Fruit fly (Drosophila melanogaster) whole organism, embryonic: ENCODE measurements around the gene CG14545.

Source experiments
- B-H2 ChIP-seq: fragments of 200-800 bp; sonication (Bioruptor generic); optimal IDR thresholded peaks from 2 replicates; lab custom pipeline; 2018; ENCODE audit warnings: missing biosample characterization, mild to moderate bottlenecking, missing genetic modification characterization
- Bdp1 ChIP-seq: fragments of 200-800 bp; sonication (Bioruptor generic); optimal IDR thresholded peaks from 3 replicates; lab custom pipeline; 2016; ENCODE audit warnings: missing biosample characterization, missing genetic modification characterization
- C15 ChIP-seq: fragments of 200-800 bp; sonication (Bioruptor generic); IDR thresholded peaks from 3 replicates; pipeline ENCODE4 v1.3.6; 2022; ENCODE audit warnings: missing biosample characterization, missing genetic modification characterization
- CG10267 ChIP-seq: fragments of 200-800 bp; sonication (Bioruptor generic); optimal IDR thresholded peaks from 2 replicates; lab custom pipeline; 2018; ENCODE audit warnings: missing biosample characterization, mild to moderate bottlenecking, missing genetic modification characterization, moderate library complexity
- CG10321 ChIP-seq: fragments of 200-800 bp; sonication (Bioruptor generic); IDR thresholded peaks from 2 replicates; pipeline ENCODE4 v1.3.6; 2022; ENCODE audit warnings: missing biosample characterization, missing genetic modification characterization
- CG10431 ChIP-seq: fragments of 200-800 bp; sonication (Bioruptor generic); optimal IDR thresholded peaks from 3 replicates; lab custom pipeline; 2018; ENCODE audit warnings: missing biosample characterization, mild to moderate bottlenecking, missing genetic modification characterization
- CG10959 ChIP-seq: fragments of 200-800 bp; sonication (Bioruptor generic); IDR thresholded peaks from 2 replicates; pipeline ENCODE4 v1.3.6; 2022; ENCODE audit warnings: missing biosample characterization, missing genetic modification characterization
- CG11398 ChIP-seq: fragments of 200-800 bp; sonication (Bioruptor generic); optimal IDR thresholded peaks from 2 replicates; lab custom pipeline; 2016; ENCODE audit warnings: missing biosample characterization, missing genetic modification characterization
- CG15601 ChIP-seq: fragments of 200-800 bp; sonication (Bioruptor generic); optimal IDR thresholded peaks from 3 replicates; lab custom pipeline; 2019; ENCODE audit warnings: missing biosample characterization, mild to moderate bottlenecking, missing genetic modification characterization, moderate library complexity
- CG16779 ChIP-seq: fragments of 200-800 bp; sonication (Bioruptor generic); IDR thresholded peaks from 2 replicates; pipeline ENCODE4 v1.3.6; 2022; ENCODE audit warnings: missing biosample characterization, missing genetic modification characterization
- CG17361 ChIP-seq: fragments of 200-800 bp; sonication (Bioruptor generic); IDR thresholded peaks from 3 replicates; pipeline ENCODE4 v1.3.6; 2022; ENCODE audit warnings: missing biosample characterization, missing genetic modification characterization
- CG2875 ChIP-seq: fragments of 200-800 bp; sonication (Bioruptor generic); optimal IDR thresholded peaks from 2 replicates; lab custom pipeline; 2017; ENCODE audit warnings: missing biosample characterization, mild to moderate bottlenecking, missing genetic modification characterization, missing genetic modification reagents
- CG31224 ChIP-seq: fragments of 200-800 bp; sonication (Bioruptor generic); IDR thresholded peaks from 2 replicates; pipeline ENCODE4 v1.3.6; 2022; ENCODE audit warnings: missing biosample characterization, missing genetic modification characterization
- CG32767 ChIP-seq: fragments of 200-800 bp; sonication (Bioruptor generic); IDR thresholded peaks from 2 replicates; pipeline ENCODE4 v1.3.6; 2022; ENCODE audit warnings: missing biosample characterization, missing genetic modification characterization
- CG3281 ChIP-seq: fragments of 200-800 bp; sonication (Bioruptor generic); optimal IDR thresholded peaks from 3 replicates; lab custom pipeline; 2017; ENCODE audit warnings: missing biosample characterization, mild to moderate bottlenecking, missing genetic modification characterization
- CG33213 ChIP-seq: fragments of 200-800 bp; sonication (Bioruptor generic); optimal IDR thresholded peaks from 3 replicates; lab custom pipeline; 2016; ENCODE audit warnings: missing biosample characterization, missing genetic modification characterization
- CG7271 ChIP-seq: fragments of 200-800 bp; sonication (Bioruptor generic); optimal IDR thresholded peaks from 2 replicates; lab custom pipeline; 2018; ENCODE audit warnings: missing biosample characterization, mild to moderate bottlenecking, missing genetic modification characterization, moderate library complexity
- CG8290 ChIP-seq, 3 experiments: fragments of 200-800 bp; sonication (Bioruptor generic); optimal IDR thresholded peaks; 2 replicates each; lab custom pipeline; 2016 to 2019; ENCODE audit warnings: missing biosample characterization in 3 of 3, missing genetic modification characterization in 3 of 3, mild to moderate bottlenecking in 2 of 3, moderate library complexity in 1 of 3
- CG9437 ChIP-seq: fragments of 200-800 bp; sonication (Bioruptor generic); optimal IDR thresholded peaks from 2 replicates; lab custom pipeline; 2018; ENCODE audit warnings: missing biosample characterization, mild to moderate bottlenecking, missing genetic modification characterization
- CG9817 ChIP-seq: fragments of 200-800 bp; sonication (Bioruptor generic); optimal IDR thresholded peaks from 2 replicates; lab custom pipeline; 2018; ENCODE audit warnings: missing biosample characterization, mild to moderate bottlenecking, missing genetic modification characterization, moderate library complexity
- Camta ChIP-seq: fragments of 200-800 bp; sonication (Bioruptor generic); optimal IDR thresholded peaks from 2 replicates; lab custom pipeline; 2016; ENCODE audit warnings: missing biosample characterization, missing genetic modification characterization
- Chrac-16 ChIP-seq: fragments of 200-800 bp; sonication (Bioruptor generic); optimal IDR thresholded peaks from 3 replicates; lab custom pipeline; 2016; ENCODE audit warnings: missing biosample characterization, missing genetic modification characterization
- Dref ChIP-seq: fragments of 200-800 bp; sonication (Bioruptor generic); IDR thresholded peaks from 2 replicates; pipeline ENCODE4 v1.3.6; 2022; ENCODE audit warnings: missing biosample characterization, missing genetic modification characterization
- Hmr ChIP-seq: fragments of 200-800 bp; sonication (Bioruptor generic); optimal IDR thresholded peaks from 3 replicates; lab custom pipeline; 2017; ENCODE audit warnings: mild to moderate bottlenecking, missing biosample characterization, missing genetic modification reagents, missing genetic modification characterization
- Med ChIP-seq: fragments of 200-800 bp; sonication (Bioruptor generic); peaks from one replicate; lab custom pipeline; 2016; ENCODE audit warnings: missing biosample characterization, missing genetic modification characterization, mild to moderate bottlenecking, inconsistent platforms, moderate library complexity
- Mrtf ChIP-seq: fragments of 200-800 bp; sonication (Bioruptor generic); IDR thresholded peaks from 3 replicates; pipeline ENCODE4 v1.3.6; 2022; ENCODE audit warnings: missing biosample characterization, missing genetic modification characterization
- NC2β ChIP-seq: fragments of 200-800 bp; sonication (Bioruptor generic); optimal IDR thresholded peaks from 2 replicates; lab custom pipeline; 2016; ENCODE audit warnings: missing biosample characterization, missing genetic modification characterization
- NfI ChIP-seq: fragments of 200-800 bp; sonication (Bioruptor generic); optimal IDR thresholded peaks from 3 replicates; lab custom pipeline; 2018; ENCODE audit warnings: missing biosample characterization, mild to moderate bottlenecking, missing genetic modification characterization, moderate library complexity
- Side ChIP-seq: fragments of 200-800 bp; sonication (Bioruptor generic); optimal IDR thresholded peaks from 2 replicates; lab custom pipeline; 2016; ENCODE audit warnings: missing biosample characterization, missing genetic modification characterization
- az2 ChIP-seq: fragments of 200-800 bp; sonication (Bioruptor generic); optimal IDR thresholded peaks from 3 replicates; lab custom pipeline; 2016; ENCODE audit warnings: missing biosample characterization, missing genetic modification characterization
- chinmo ChIP-seq: fragments of 200-800 bp; sonication (Bioruptor generic); IDR thresholded peaks from 4 replicates; pipeline ENCODE4 v1.3.6; 2022; ENCODE audit warnings: missing biosample characterization, missing genetic modification characterization; ENCODE audit not compliant: partially characterized antibody
- chm ChIP-seq: fragments of 200-800 bp; sonication (Bioruptor generic); IDR thresholded peaks from 2 replicates; pipeline ENCODE4 v1.3.6; 2022; ENCODE audit warnings: missing biosample characterization, missing genetic modification characterization
- crp ChIP-seq, 2 experiments: fragments of 200-800 bp; sonication (Bioruptor generic); optimal IDR thresholded peaks; 2 replicates in 1 of 2; 3 replicates in 1 of 2; lab custom pipeline; 2017; ENCODE audit warnings: missing biosample characterization in 2 of 2, missing genetic modification characterization in 2 of 2, mild to moderate bottlenecking in 1 of 2, moderate library complexity in 1 of 2
- dm ChIP-seq: fragments of 200-800 bp; sonication (Bioruptor generic); optimal IDR thresholded peaks from 3 replicates; lab custom pipeline; 2016; ENCODE audit warnings: missing biosample characterization, missing genetic modification characterization
- ewg ChIP-seq: fragments of 200-800 bp; sonication (Bioruptor generic); optimal IDR thresholded peaks from 3 replicates; lab custom pipeline; 2017; ENCODE audit warnings: mild to moderate bottlenecking, missing biosample characterization, missing genetic modification reagents, missing genetic modification characterization
- fd102C ChIP-seq: fragments of 200-800 bp; sonication (Bioruptor generic); optimal IDR thresholded peaks from 2 replicates; lab custom pipeline; 2018; ENCODE audit warnings: missing biosample characterization, mild to moderate bottlenecking, missing genetic modification characterization, moderate library complexity
- fd96Cb ChIP-seq: fragments of 200-800 bp; sonication (Bioruptor generic); optimal IDR thresholded peaks from 2 replicates; lab custom pipeline; 2018; ENCODE audit warnings: missing biosample characterization, mild to moderate bottlenecking, missing genetic modification characterization, moderate library complexity
- gem ChIP-seq: fragments of 200-800 bp; sonication (Bioruptor generic); optimal IDR thresholded peaks from 2 replicates; lab custom pipeline; 2019; ENCODE audit warnings: missing biosample characterization, mild to moderate bottlenecking, missing genetic modification characterization, moderate library complexity
- hkb ChIP-seq, 2 experiments: fragments of 200-800 bp in 1 of 2; fragments of >200 bp in 1 of 2; sonication (Bioruptor generic) in 1 of 2; IDR thresholded peaks in 1 of 2; optimal IDR thresholded peaks in 1 of 2; 2 replicates each; pipeline versions ENCODE4 v1.3.6 to Lab custom; 2017 to 2022; ENCODE audit warnings: missing biosample characterization in 1 of 2, missing genetic modification characterization in 1 of 2
- kah ChIP-seq: fragments of 200-800 bp; sonication (Bioruptor generic); optimal IDR thresholded peaks from 2 replicates; lab custom pipeline; 2018; ENCODE audit warnings: missing biosample characterization, mild to moderate bottlenecking, missing genetic modification characterization
- ken ChIP-seq: fragments of 200-800 bp; sonication (Bioruptor generic); IDR thresholded peaks from 3 replicates; pipeline ENCODE4 v1.3.6; 2022; ENCODE audit warnings: missing biosample characterization, missing genetic modification characterization
- lov ChIP-seq, 2 experiments: fragments of 200-800 bp in 1 of 2; fragments of >200 bp in 1 of 2; sonication (Bioruptor generic) in 1 of 2; IDR thresholded peaks in 1 of 2; optimal IDR thresholded peaks in 1 of 2; 2 replicates in 1 of 2; 3 replicates in 1 of 2; pipeline versions ENCODE4 v1.3.6 to Lab custom; 2017 to 2022; ENCODE audit warnings: missing biosample characterization in 1 of 2, missing genetic modification characterization in 1 of 2
- onecut ChIP-seq: fragments of 200-800 bp; sonication (Bioruptor generic); IDR thresholded peaks from 2 replicates; pipeline ENCODE4 v1.3.6; 2022; ENCODE audit warnings: missing biosample characterization, missing genetic modification characterization
- pros ChIP-seq: fragments of 200-800 bp; sonication (Bioruptor generic); optimal IDR thresholded peaks from 3 replicates; lab custom pipeline; 2019; ENCODE audit warnings: missing biosample characterization, mild to moderate bottlenecking, missing genetic modification characterization, moderate library complexity
- sc ChIP-seq, 3 experiments: fragments of >200 bp in 2 of 3; fragments of 200-800 bp in 1 of 3; sonication (Bioruptor generic) in 1 of 3; optimal IDR thresholded peaks; 2 replicates in 2 of 3; 3 replicates in 1 of 3; lab custom pipeline; 2017; ENCODE audit warnings: mild to moderate bottlenecking in 1 of 3, missing biosample characterization in 1 of 3, missing genetic modification characterization in 1 of 3, missing genetic modification reagents in 1 of 3
- tap ChIP-seq: fragments of 200-800 bp; optimal IDR thresholded peaks from 3 replicates; lab custom pipeline; 2019; ENCODE audit warnings: missing biosample characterization, mild to moderate bottlenecking, missing genetic modification characterization, moderate library complexity
- zen2 ChIP-seq: fragments of 200-800 bp; sonication (Bioruptor generic); IDR thresholded peaks from 3 replicates; pipeline ENCODE4 v1.3.6; 2022; ENCODE audit warnings: missing biosample characterization, missing genetic modification characterization; ENCODE audit not compliant: partially characterized antibody

CG14545 gene

DNA sequence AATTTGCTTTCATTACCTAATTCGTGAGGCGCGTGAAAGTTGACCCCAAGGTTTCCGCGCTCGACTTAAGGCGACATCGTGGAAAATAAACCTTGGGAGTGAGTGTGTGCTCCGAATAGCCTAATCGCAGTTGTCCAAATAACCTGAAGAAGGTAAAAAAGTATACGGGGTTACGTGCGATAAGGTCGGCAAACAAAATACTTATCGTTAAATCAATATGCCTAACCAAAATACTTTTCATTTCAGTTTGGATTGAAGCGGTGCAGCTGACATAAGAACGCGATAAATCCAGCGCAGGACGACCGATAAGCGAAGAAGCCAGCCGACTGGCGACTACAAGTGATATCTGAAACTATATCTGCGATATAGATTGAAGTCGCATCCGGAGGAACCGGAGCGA is 34.0 kb upstream of the CG14545 start (continued):
- peak; percentile 30 for TF ChIP-seq CG11398
- no peak for TF ChIP-seq chinmo (GFP tag; lab: Robert Waterston, UW)
- TF ChIP-seq onecut (GFP tag; lab: Robert Waterston, UW): peak; percentile 29; the same call in 1 of the 2 replicates
- peak; percentile 35 for TF ChIP-seq Side (GFP tag; lab: Kevin White, UChicago)
- no peak for TF ChIP-seq CG10267 (tag; lab: Kevin White, UChicago)

DNA sequence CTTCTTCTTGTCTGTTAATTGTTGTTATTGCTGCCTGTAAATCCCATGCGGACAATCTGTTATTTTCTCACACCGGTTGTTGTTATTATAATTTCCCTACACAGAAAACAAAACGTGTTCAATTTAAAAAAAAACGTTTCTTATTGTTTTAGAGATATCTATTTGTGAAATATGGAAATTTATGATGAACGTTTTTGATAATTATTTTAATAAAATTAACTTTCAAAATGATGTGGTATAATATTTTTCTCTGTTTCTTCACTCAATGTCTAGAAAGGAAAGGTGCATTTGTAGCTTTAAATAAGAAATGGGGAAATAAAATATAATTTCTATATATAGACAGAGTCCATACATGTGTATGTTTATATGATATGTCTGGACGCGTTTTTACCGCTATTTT is 33.2 kb upstream of the CG14545 start:
- TF ChIP-seq NfI (GFP tag; lab: Kevin White, UChicago): no peak
- peak; percentile 65 for TF ChIP-seq CG2875
- TF ChIP-seq sc (optimal IDR thresholded peaks at IDR 0.05; lab: Kevin White, UChicago): no peak
- TF ChIP-seq sc (GFP tag; optimal IDR thresholded peaks at IDR 0.05; lab: Kevin White, UChicago): peak; percentile 64
- TF ChIP-seq CG9437: peak; percentile 67
- TF ChIP-seq CG15601 (tag; lab: Kevin White, UChicago): peak; percentile 79
- TF ChIP-seq fd96Cb (tag; lab: Kevin White, UChicago): peak; percentile 83
- no peak for TF ChIP-seq pros (GFP tag; lab: Kevin White, UChicago)
- TF ChIP-seq CG10959 (GFP tag; lab: Robert Waterston, UW): peak; percentile 39; the same call in 1 of the 2 replicates
- no peak for TF ChIP-seq CG16779 (GFP tag; lab: Robert Waterston, UW)
- TF ChIP-seq CG3281: peak; percentile 10
- TF ChIP-seq crp (GFP tag; optimal IDR thresholded peaks at IDR 0.05; lab: Kevin White, UChicago): no peak
- TF ChIP-seq CG10321 (GFP tag; lab: Robert Waterston, UW): 0 out of 2 replicates have a peak, but pooled peaks have one; percentile 9
- no peak for TF ChIP-seq Mrtf (GFP tag; lab: Robert Waterston, UW)
- peak; percentile 51 for TF ChIP-seq CG7271
- peak; percentile 11; the same call in 1 of the 2 replicates for TF ChIP-seq CG31224 (GFP tag; lab: Robert Waterston, UW)
- TF ChIP-seq NC2β (GFP tag; lab: Kevin White, UChicago): no peak
- peak; percentile 91 for TF ChIP-seq gem (tag; lab: Kevin White, UChicago)
- no peak for TF ChIP-seq zen2 (GFP tag; lab: Robert Waterston, UW)
- peak; percentile 11 for TF ChIP-seq CG10431 (GFP tag; lab: Kevin White, UChicago)
- TF ChIP-seq fd102C (GFP tag; lab: Kevin White, UChicago): peak; percentile 14
- TF ChIP-seq B-H2 (GFP tag; lab: Kevin White, UChicago): no peak
- TF ChIP-seq Bdp1 (GFP tag; lab: Kevin White, UChicago): no peak
- TF ChIP-seq hkb (optimal IDR thresholded peaks at IDR 0.05; lab: Kevin White, UChicago): no peak
- peak; percentile 52; the same call in 1 of the 2 replicates for TF ChIP-seq hkb (GFP tag; IDR thresholded peaks at IDR 0.05; lab: Robert Waterston, UW)
- TF ChIP-seq CG17361 (GFP tag; lab: Robert Waterston, UW): peak; percentile 90
- TF ChIP-seq Camta (GFP tag; lab: Kevin White, UChicago): peak; percentile 46
- TF ChIP-seq lov (optimal IDR thresholded peaks at IDR 0.05; lab: Kevin White, UChicago): no peak
- TF ChIP-seq lov (GFP tag; IDR thresholded peaks at IDR 0.05; lab: Robert Waterston, UW): 0 out of 3 replicates have a peak, but pooled peaks have one; percentile 12
- peak; percentile 44 for TF ChIP-seq Chrac-16 (GFP tag; lab: Kevin White, UChicago)
- TF ChIP-seq ewg (GFP tag; lab: Kevin White, UChicago): peak; percentile 40
- TF ChIP-seq Hmr: peak; percentile 13
- TF ChIP-seq Med (GFP tag; lab: Kevin White, UChicago): peak; percentile 69
- peak; percentile 69 for TF ChIP-seq tap
- TF ChIP-seq Dref (GFP tag; lab: Robert Waterston, UW): no peak
- no peak for TF ChIP-seq CG8290 (GFP tag; optimal IDR thresholded peaks at IDR 0.05; lab: Kevin White, UChicago)
- TF ChIP-seq CG8290 (tag; optimal IDR thresholded peaks at IDR 0.05; lab: Kevin White, UChicago): no peak
- no peak for TF ChIP-seq CG9817
- TF ChIP-seq C15 (GFP tag; lab: Robert Waterston, UW): no peak
- no peak for TF ChIP-seq chm (GFP tag; lab: Robert Waterston, UW)
- no peak for TF ChIP-seq dm (GFP tag; lab: Kevin White, UChicago)
- TF ChIP-seq az2 (GFP tag; lab: Kevin White, UChicago): peak; percentile 64
- peak; percentile 48 for TF ChIP-seq kah (GFP tag; lab: Kevin White, UChicago)
- TF ChIP-seq CG32767 (GFP tag; lab: Robert Waterston, UW): peak; percentile 74
- TF ChIP-seq ken (GFP tag; lab: Robert Waterston, UW): no peak
- no peak for TF ChIP-seq CG33213
